Fruit fly (Drosophila melanogaster) whole organism, wandering third instar larva: ENCODE results near the gene CG5217.

Source experiments
- Abd-B ChIP-seq: fragments of >200 bp; optimal IDR thresholded peaks from 2 replicates; lab custom pipeline; 2017; ENCODE audit warnings: missing biosample characterization, missing genetic modification characterization
- CrebA ChIP-seq: fragments of 200-800 bp; sonication (Bioruptor generic); optimal IDR thresholded peaks from 2 replicates; lab custom pipeline; 2016; ENCODE audit warnings: missing biosample characterization, mild to moderate bottlenecking, missing genetic modification characterization, borderline replicate concordance
- Dfd ChIP-seq: fragments of >200 bp; optimal IDR thresholded peaks from 2 replicates; lab custom pipeline; 2017; ENCODE audit warnings: missing biosample characterization, missing genetic modification characterization
- Myc ChIP-seq: fragments of >200 bp; optimal IDR thresholded peaks from 2 replicates; lab custom pipeline; 2017
- Vsx2 ChIP-seq: fragments of 200-300, 225-300 bp; sonication (Bioruptor generic); optimal IDR thresholded peaks from 2 replicates; lab custom pipeline; 2018; ENCODE audit warnings: missing biosample characterization, missing genetic modification characterization; ENCODE audit not compliant: partially characterized antibody
- brk ChIP-seq: fragments of 200-800 bp; sonication (Bioruptor generic); optimal IDR thresholded peaks from 2 replicates; lab custom pipeline; 2016; ENCODE audit warnings: missing biosample characterization, mild to moderate bottlenecking, missing genetic modification characterization
- h ChIP-seq: fragments of 200-800 bp; sonication (Bioruptor generic); optimal IDR thresholded peaks from 3 replicates; lab custom pipeline; 2016; ENCODE audit warnings: missing biosample characterization, mild to moderate bottlenecking, missing genetic modification characterization
- pan ChIP-seq: fragments of >200 bp; optimal IDR thresholded peaks from 2 replicates; lab custom pipeline; 2017
- psq ChIP-seq: fragments of 200-800 bp; sonication (Bioruptor generic); optimal IDR thresholded peaks from 3 replicates; lab custom pipeline; 2017; ENCODE audit warnings: missing biosample characterization, mild to moderate bottlenecking, missing genetic modification characterization, moderate library complexity
- usp ChIP-seq: fragments of >200 bp; optimal IDR thresholded peaks from 2 replicates; lab custom pipeline; 2017; ENCODE audit warnings: missing biosample characterization, missing genetic modification characterization
- woc ChIP-seq: sonication (Bioruptor generic); optimal IDR thresholded peaks from 2 replicates; lab custom pipeline; 2016; ENCODE audit warnings: missing biosample characterization, mild to moderate bottlenecking, missing genetic modification characterization

DNA sequence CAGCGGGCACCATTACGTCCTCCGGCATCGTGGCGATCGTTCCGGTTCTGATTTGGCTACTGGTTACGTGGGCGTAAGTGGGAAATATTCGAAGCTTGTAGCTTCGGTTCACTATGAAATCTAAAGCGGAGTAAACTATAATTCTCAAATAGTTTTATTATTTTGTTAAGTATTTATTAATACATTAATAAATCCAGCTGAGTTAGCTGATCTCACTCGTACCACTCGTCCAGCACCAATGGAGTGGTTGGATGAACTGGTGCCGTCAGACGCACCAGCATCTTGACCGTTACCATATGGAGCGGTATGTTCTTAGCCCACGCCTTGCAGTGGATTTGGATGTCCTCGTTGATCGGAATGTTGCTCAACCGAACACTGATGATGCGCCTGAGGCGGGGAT is 19.9 kb downstream of the CG5217 start, which contains the start of gene CG11703:
- TF ChIP-seq CrebA (GFP tag; lab: Kevin White, UChicago) (no peak), Dfd (GFP tag; lab: Kevin White, UChicago) (no peak), Myc (lab: Kevin White, UChicago) (no peak), pan (lab: Kevin White, UChicago) (no peak), Vsx2 (GFP tag; lab: Kevin White, UChicago) (no peak), Abd-B (GFP tag; lab: Kevin White, UChicago) (no peak), h (no peak), brk (GFP tag; lab: Kevin White, UChicago) (no peak), usp (no peak), psq (GFP tag; lab: Kevin White, UChicago) (no peak), woc (GFP tag; lab: Kevin White, UChicago) (no peak)
